Worm (Caenorhabditis elegans) whole organism, L4/young adult: ENCODE measurements around the gene srh-217.

Experiments
- W03F9.2 ChIP-seq: fragments of 150-350 bp; optimal IDR thresholded peaks from 2 replicates; lab custom pipeline; 2014; ENCODE audit warnings: missing biosample characterization, missing genetic modification characterization
- dao-5 ChIP-seq: sonication (generic microtip); optimal IDR thresholded peaks from 2 replicates; lab custom pipeline; 2016; ENCODE audit warnings: missing genotype, missing genetic modification characterization, moderate library complexity, missing compliant biosample characterization
- him-1 ChIP-seq: sonication (generic microtip); optimal IDR thresholded peaks from 2 replicates; lab custom pipeline; 2016; ENCODE audit warnings: missing genotype, missing genetic modification reagents, missing genetic modification characterization, missing compliant biosample characterization

Gene srh-217

DNA sequence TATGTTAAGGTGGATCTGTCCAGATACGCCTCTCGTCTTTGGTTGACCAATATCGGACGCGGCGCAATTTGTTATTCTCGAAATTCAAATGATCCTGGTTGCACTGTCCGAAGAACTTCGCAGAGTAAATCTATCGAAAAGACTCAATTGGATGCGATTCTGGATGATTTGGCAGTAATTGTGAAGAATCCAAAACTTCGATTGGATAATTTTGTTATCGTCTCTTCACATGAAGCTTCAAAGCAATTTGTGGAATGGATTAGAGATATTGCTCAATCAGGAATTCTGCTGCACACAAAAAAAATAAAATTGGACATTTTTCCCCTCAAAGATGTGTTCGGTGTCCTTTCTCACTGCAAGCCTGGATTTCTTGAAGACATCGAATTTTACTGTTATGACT, 4.3 kb upstream of the srh-217 start:
- TF ChIP-seq him-1: no peak
- no peak for TF ChIP-seq dao-5 (tag; lab: Kevin White, UChicago)
- no peak for TF ChIP-seq W03F9.2 (tag; lab: Kevin White, UChicago)

DNA sequence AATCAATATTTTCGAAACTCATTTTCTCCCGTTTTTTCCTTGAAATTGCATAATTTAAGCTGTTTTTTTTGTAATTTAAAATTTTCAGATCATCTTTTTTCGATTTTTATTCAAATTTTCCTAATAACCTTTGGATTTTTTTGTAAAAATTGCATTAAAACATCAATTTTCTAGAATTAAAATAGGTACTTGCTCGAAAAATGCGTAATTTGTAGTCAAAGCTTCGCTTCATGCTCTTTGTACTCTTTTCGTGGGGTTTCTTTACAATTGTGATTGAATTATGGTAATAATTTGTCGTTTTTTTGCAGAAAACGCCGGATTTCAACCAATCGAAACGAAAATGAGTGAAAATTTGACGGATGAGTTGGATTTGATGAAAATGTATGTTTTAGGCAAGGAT, 3.6 kb upstream of the srh-217 start, which contains the start of gene fog-2:
Gene fog-2, plus strand, starts transcription at position 301 of the 400 bp plus-strand sequence.
- no peak for TF ChIP-seq W03F9.2 (tag; lab: Kevin White, UChicago)
- TF ChIP-seq dao-5 (tag; lab: Kevin White, UChicago): no peak
- TF ChIP-seq him-1: no peak

DNA sequence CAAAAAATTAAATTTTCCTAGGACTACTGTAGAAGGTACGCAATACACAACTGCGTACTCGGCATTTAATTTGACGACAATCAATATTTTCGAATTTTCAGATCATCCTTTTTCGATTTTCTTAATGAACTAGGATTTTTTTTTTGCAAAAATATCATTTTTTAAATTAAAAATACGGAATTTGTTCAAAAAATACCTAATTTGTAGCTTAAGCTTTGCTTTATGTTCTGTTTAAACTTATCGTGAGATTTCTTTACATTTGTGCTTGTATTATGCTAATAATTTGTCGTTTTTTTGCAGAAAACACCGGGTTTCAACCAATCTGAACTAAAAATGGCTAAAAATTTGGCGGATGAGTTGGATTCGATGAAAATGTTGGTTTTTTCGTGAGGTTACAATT, 1.3 kb upstream of the srh-217 start, which contains the start of gene ftr-1:
Gene ftr-1, plus strand, starts transcription at position 301 of the 400 bp plus-strand sequence.
- TF ChIP-seq dao-5 (tag; lab: Kevin White, UChicago): no peak
- TF ChIP-seq W03F9.2 (tag; lab: Kevin White, UChicago): no peak
- no peak for TF ChIP-seq him-1

DNA sequence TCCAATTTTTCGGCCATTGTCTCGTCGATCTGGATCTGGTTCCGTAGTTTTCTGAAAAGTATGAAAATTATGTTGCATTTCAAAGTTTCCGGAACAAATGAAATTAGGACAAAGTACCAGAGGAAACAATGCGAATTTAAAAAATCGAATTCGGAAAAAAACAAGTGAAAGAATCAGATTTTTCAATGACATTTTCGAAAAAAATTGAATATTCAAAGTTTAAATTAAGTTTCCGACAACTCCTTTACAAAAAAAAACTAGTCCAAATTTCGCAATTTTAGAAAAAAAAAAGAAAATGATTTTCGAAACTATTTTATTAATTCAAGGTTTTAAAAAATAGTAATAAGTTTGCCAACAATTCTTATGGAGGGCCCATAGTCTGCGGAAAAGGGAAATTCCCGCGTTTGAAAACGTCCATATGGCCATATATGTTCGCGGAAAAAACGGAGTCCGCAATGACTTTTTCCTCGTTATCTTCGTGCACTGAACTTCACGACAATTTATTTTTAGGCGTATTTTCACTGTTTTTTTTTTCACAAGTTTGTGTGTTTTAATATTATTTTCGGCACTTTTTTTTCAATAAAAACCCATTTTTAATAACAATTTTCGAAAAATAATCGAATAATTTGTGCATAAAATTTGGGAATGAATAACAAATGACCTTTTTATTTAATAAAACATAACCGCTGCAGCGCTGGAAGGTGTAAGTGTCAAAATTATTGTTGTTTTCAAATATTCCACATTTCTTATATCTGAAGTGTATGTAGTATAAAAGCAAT, 3.1 kb downstream of the srh-217 start, which contains the start of the genes fbxa-115 and Y113G7B.27:
Gene fbxa-115, minus strand, starts transcription at position 51 of the 779 bp plus-strand sequence.
Gene Y113G7B.27, plus strand, starts transcription at position 729 of the 779 bp plus-strand sequence.
- TF ChIP-seq W03F9.2 (tag; lab: Kevin White, UChicago): no peak
- no peak for TF ChIP-seq him-1
- no peak for TF ChIP-seq dao-5 (tag; lab: Kevin White, UChicago)

DNA sequence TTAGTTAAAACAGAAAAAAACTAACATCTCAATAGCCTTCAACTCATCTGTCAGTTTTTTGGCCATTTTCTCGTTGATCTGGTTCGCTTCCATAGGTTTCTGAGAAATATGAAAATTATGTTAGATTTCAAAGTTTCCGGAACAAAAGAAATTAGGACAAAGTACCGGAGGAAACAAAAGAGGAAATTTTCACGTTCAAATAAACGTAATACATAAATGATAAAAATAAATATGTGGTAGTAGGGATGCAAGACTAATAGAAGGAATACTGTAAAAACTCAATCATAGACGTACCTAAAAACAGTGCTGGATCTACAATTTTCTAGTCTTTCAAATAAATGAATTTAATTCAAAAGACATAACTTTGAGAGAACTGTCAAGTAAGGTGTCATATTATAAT, 6.6 kb downstream of the srh-217 start, which contains the start of gene fbxa-116:
Gene fbxa-116, minus strand, starts transcription at position 101 of the 400 bp plus-strand sequence.
- TF ChIP-seq W03F9.2 (tag; lab: Kevin White, UChicago) (no peak), dao-5 (tag; lab: Kevin White, UChicago) (no peak), him-1 (no peak)

DNA sequence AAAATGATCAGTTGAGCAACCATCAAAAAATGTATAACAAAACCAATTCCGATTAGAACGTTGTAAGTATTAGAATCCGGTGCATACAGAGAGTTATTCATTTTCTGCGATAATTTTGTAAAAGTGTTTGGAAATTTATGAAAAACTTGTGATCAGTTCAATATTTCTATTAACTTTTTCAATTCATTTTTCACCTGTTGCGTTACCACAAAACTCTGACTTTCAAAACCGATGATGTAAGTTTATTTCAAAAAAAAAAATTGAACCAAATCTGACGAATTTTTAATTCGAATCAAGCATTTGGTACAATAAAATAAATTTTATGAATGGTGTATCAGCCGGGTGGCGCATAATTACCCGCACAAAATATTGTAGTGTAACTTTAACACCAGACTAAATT, 8.8 kb downstream of the srh-217 start, which contains the start of gene srz-16:
Gene srz-16, minus strand, starts transcription at position 101 of the 400 bp plus-strand sequence.
- TF ChIP-seq dao-5 (tag; lab: Kevin White, UChicago) (no peak), him-1 (no peak), W03F9.2 (tag; lab: Kevin White, UChicago) (no peak)

DNA sequence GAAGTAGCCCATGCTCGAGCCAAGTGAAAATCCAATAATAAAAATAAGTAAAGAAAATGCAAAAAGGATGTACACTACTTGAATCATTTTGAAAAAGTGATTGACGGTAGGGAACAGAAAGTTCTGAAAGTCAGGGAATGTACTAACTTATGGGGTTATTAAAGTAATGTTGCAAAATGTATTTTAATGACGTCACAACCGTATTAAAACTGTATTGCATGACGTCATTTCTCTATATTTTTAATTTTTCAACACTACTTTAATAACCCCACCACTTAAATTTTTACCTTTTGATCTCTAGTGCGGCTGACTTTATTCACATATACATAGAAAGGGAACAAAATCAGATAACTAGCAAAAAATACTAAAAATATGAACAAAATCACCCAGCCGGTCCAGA, 13.0 kb downstream of the srh-217 start:
- TF ChIP-seq dao-5 (tag; lab: Kevin White, UChicago) (no peak), him-1 (no peak), W03F9.2 (tag; lab: Kevin White, UChicago) (no peak)

DNA sequence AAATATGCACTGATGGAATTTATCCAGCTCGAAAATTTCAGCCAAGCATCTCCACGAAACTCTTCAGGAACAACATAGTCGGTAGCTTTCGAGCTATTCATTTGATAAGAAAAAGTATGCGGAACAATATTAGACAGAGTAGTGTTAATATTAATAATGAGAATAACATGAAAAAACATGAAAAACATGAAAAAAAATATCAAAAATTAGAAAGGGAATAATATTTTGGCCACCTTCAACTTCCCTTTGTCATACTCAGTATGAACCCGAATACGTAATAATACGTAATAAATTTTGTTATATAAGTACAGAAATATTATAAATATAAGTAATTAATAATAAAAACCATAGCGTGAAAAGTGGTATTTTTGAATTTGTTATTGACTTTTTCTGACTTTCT, 23.4 kb downstream of the srh-217 start, which contains the start of gene srw-39:
Gene srw-39, minus strand, starts transcription at position 101 of the 400 bp plus-strand sequence.
- TF ChIP-seq W03F9.2 (tag; lab: Kevin White, UChicago) (no peak), him-1 (no peak), dao-5 (tag; lab: Kevin White, UChicago) (no peak)

DNA sequence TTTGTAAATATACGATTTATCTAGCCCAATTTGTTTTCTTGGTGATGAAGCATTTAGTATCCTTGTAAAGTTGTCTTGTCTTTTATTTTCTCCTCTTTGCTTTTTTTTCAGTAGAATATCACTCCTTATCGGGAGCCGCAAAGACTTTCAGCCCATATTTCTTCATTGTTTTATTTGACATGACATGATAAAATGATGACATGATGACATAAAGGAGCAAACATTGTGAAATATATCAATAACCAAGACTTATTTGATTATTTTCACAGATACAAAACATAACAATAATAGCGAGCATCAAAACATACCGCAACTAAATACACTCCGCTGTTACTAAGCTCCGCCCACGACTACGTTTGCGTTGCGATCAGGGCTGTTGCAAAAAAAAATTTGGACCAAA, 29.5 kb downstream of the srh-217 start:
- TF ChIP-seq dao-5 (tag; lab: Kevin White, UChicago) (no peak), W03F9.2 (tag; lab: Kevin White, UChicago) (no peak), him-1 (no peak)

DNA sequence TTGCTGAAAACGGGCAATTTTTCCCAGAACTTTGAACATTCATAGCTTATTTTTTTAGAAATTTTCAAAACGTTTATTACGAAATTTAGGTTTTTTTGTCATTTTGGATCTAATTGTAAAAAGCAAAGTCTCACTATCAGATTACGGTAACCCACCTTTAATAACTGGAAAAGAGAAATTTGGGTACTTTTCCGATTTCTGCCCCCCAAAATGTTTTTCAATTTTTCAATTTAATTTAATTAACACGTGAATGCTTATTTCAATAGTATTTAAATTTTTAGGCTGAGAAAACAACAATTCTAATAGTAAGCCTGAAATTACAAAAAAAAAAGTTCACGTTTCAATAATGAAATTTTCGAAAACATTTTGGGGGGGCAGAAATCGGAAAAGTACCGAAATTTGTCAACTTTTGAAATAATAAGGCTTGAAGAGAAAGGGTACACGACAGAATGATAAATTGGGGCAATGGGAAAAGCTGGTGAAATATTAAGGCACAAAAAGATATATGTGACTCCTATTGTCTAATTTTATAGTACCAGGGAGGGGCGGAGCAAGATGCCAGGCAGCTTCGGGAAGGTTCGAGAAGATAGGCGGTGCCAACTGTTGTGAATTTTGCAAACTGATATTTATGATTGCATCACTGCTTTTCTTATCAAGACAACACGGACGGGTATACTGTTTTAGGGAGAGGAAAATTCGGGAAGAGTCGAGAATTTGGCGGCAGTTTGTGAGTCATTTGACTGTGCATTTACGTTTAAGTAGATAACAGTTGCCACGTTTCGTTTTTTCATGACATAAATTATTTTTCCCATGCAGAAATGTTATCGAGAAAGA, 31.1 kb downstream of the srh-217 start, which contains the start of gene F19B2.5:
Gene F19B2.5, minus strand, starts transcription at position 107 of the 834 bp plus-strand sequence.
- no peak for TF ChIP-seq him-1
- no peak for TF ChIP-seq W03F9.2 (tag; lab: Kevin White, UChicago)
- no peak for TF ChIP-seq dao-5 (tag; lab: Kevin White, UChicago)

DNA sequence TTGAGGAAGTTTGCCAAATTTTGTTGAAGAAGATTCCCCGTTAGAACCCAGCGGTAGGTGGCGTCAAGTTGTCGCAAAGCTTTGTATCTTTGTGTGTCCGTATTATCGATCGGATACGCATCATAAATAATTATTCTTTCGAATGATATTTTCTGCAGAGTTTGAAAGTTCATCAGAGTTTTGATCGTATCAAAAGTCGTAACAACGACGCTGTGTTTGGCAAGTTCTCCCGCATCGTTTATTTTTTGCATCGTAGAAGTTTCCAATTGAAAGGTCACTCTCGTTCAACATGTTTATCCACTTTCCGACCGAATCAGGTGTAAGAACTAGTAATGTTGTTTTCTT, 32.3 kb downstream of the srh-217 start:
- no peak for TF ChIP-seq W03F9.2 (tag; lab: Kevin White, UChicago)
- TF ChIP-seq him-1: no peak
- TF ChIP-seq dao-5 (tag; lab: Kevin White, UChicago): no peak

DNA sequence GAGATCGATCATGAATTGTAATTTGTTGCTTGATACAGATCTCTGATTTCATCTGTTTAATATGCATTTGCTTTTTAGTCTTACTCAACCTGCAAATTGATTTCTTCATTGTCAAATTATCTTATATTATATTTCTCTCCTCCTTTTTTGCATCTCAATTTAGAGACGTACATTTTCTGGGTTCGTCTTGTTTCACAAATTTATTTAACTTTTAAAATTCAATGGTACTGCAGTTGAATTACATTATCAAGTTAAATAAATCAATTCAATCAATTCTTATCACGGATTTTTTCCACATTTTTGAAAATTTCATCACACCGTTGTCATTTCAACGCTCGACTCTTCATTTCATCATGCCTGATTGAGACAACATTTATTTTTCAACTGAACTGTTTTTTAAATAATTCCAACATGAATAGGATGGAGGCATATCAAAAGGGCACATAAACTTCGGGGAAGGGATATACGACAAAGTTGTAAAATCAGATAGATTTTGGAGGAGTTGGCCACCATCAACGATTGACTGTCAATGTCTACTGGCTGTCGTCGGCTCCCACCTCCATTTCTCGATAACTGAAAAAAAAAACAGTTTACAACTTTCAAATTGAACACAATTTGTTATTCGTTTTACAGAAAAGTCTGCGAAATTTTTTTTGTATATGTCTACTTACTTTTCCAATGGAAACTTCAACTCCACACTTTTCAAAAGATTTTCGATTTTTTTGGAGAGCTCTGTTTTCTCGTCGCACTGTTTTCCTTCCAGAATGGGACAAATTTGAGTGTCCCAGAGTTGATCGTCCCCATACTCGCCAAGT, 32.9 kb downstream of the srh-217 start:
- TF ChIP-seq W03F9.2 (tag; lab: Kevin White, UChicago): no peak
- no peak for TF ChIP-seq him-1
- TF ChIP-seq dao-5 (tag; lab: Kevin White, UChicago): no peak
